Fruit fly (Drosophila melanogaster) whole organism, pupa: Measurements from ENCODE around the gene alpha-Spec.

Experiments used
- CG10348 ChIP-seq: fragments of 200-800 bp; sonication (Bioruptor generic); IDR thresholded peaks from 2 replicates; pipeline ENCODE4 v1.3.6; 2022; ENCODE audit warnings: missing biosample characterization, missing genetic modification characterization
- CG32121 ChIP-seq: fragments of 200-800 bp; sonication (Bioruptor generic); IDR thresholded peaks from 2 replicates; pipeline ENCODE4 v1.3.6; 2022; ENCODE audit warnings: missing biosample characterization, missing genetic modification characterization
- Ets98B ChIP-seq: fragments of 200-800 bp; sonication (Bioruptor generic); IDR thresholded peaks from 2 replicates; pipeline ENCODE4 v1.3.6; 2022; ENCODE audit warnings: missing biosample characterization, missing genetic modification characterization
- Pif1B ChIP-seq: fragments of 200-800 bp; sonication (Bioruptor generic); optimal IDR thresholded peaks from 3 replicates; lab custom pipeline; 2016; ENCODE audit warnings: missing biosample characterization, missing genetic modification characterization
- gl ChIP-seq: fragments of 200-800 bp; sonication (Bioruptor generic); optimal IDR thresholded peaks from 2 replicates; lab custom pipeline; 2018; ENCODE audit warnings: missing biosample characterization, mild to moderate bottlenecking, missing genetic modification characterization

DNA sequence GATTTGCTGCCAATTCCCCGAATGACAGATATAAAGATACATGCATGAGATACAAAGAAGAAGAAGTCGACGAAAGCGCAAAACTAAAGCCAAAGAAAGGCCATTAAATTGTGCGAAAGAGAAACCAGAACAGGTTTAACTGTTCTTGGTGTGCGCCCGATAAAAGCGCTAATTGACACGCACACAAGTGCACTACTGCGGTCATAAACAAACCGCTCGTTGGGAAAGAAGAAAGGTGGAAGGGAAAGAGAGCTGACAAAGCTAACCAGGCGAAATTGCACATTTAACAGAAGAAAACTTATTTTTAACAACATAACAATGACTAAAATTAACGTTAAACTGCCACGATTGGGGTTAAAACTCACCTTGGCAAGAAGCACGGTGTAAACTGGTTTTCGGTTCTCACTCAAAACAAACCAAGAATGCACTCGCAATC lies 65.0 kb downstream of the alpha-Spec start:
- TF ChIP-seq gl (tag; lab: Kevin White, UChicago) (no peak), Pif1B (GFP tag; lab: Kevin White, UChicago) (no peak), Ets98B (GFP tag; lab: Robert Waterston, UW) (no peak), CG10348 (no peak), CG32121 (GFP tag; lab: Robert Waterston, UW) (no peak)
